Worm (Caenorhabditis elegans) whole organism, mixed stage, embryonic: ENCODE results near the gene swt-6.

ENCODE experiments used
- blmp-1 ChIP-seq: fragments of 150-350 bp; optimal IDR thresholded peaks from 2 replicates; lab custom pipeline; 2014; ENCODE audit warnings: missing biosample characterization, missing genetic modification characterization
- ceh-43 ChIP-seq: fragments of 200-800 bp; sonication (Bioruptor generic); optimal IDR thresholded peaks from 2 replicates; lab custom pipeline; 2018; ENCODE audit warnings: mild to moderate bottlenecking, missing genetic modification characterization, moderate library complexity, missing compliant biosample characterization
- drap-1 ChIP-seq: fragments of 200-800 bp; sonication (Bioruptor generic); optimal IDR thresholded peaks from 3 replicates; lab custom pipeline; 2018; ENCODE audit warnings: mild to moderate bottlenecking, missing genetic modification characterization, missing compliant biosample characterization
- elt-3 ChIP-seq: fragments of 150-350 bp; optimal IDR thresholded peaks from 2 replicates; lab custom pipeline; 2014; ENCODE audit warnings: missing biosample characterization, missing genetic modification characterization
- flh-1 ChIP-seq: fragments of 200-800 bp; sonication (Bioruptor generic); optimal IDR thresholded peaks from 2 replicates; lab custom pipeline; 2018; ENCODE audit warnings: mild to moderate bottlenecking, missing genetic modification characterization, moderate library complexity, missing compliant biosample characterization
- lin-32 ChIP-seq: fragments of 200-800 bp; sonication (Bioruptor generic); optimal IDR thresholded peaks from 2 replicates; lab custom pipeline; 2018; ENCODE audit warnings: mild to moderate bottlenecking, missing genetic modification characterization, missing compliant biosample characterization
- lsy-2 ChIP-seq: fragments of 150-350 bp; optimal IDR thresholded peaks from 2 replicates; lab custom pipeline; 2014; ENCODE audit warnings: missing biosample characterization, missing genetic modification characterization
- mep-1 ChIP-seq: fragments of 150-350 bp; optimal IDR thresholded peaks from 2 replicates; lab custom pipeline; 2017; ENCODE audit warnings: missing biosample characterization, missing genetic modification reagents, missing genetic modification characterization, inconsistent platforms
- nhr-12 ChIP-seq: fragments of 150-350 bp; optimal IDR thresholded peaks from 2 replicates; lab custom pipeline; 2014; ENCODE audit warnings: missing biosample characterization, missing genetic modification characterization
- pha-4 ChIP-seq: fragments of 150-350 bp; optimal IDR thresholded peaks from 2 replicates; lab custom pipeline; 2018; ENCODE audit warnings: missing biosample characterization, missing genetic modification reagents, missing genetic modification characterization
- snpc-4 ChIP-seq: fragments of 150-350 bp; optimal IDR thresholded peaks from 2 replicates; lab custom pipeline; 2014; ENCODE audit warnings: missing biosample characterization, missing genetic modification characterization
- unc-62 ChIP-seq: fragments of 150-350 bp; optimal IDR thresholded peaks from 2 replicates; lab custom pipeline; 2014; ENCODE audit warnings: missing biosample characterization, missing genetic modification reagents, missing genetic modification characterization

ce11 chrV:13986823-13987222 lies 32.7 kb downstream of the swt-6 start:
- TF ChIP-seq pha-4 (no peak), blmp-1 (tag; lab: Kevin White, UChicago) (no peak), drap-1 (GFP tag; lab: Kevin White, UChicago) (no peak), unc-62 (GFP tag; lab: Kevin White, UChicago) (no peak), snpc-4 (no peak), flh-1 (GFP tag; lab: Kevin White, UChicago) (no peak), lsy-2 (tag; lab: Kevin White, UChicago) (no peak), lin-32 (GFP tag; lab: Kevin White, UChicago) (no peak), ceh-43 (GFP tag; lab: Kevin White, UChicago) (no peak), mep-1 (no peak), nhr-12 (no peak), elt-3 (tag; lab: Kevin White, UChicago) (no peak)
